Fruit fly (Drosophila melanogaster): ENCODE measurements around the gene CG7101.

Gene CG7101

dm6 chrX:18849022-18849368 is 18.6 kb downstream of the CG7101 start:
- TF ChIP-seq Mio (GFP tag; optimal IDR thresholded peaks at IDR 0.05) (no peak), Dif (GFP tag; optimal IDR thresholded peaks at IDR 0.05; ENCODE audit: partially characterized antibody) (no peak), Sp1 (GFP tag; optimal IDR thresholded peaks at IDR 0.05) (no peak), Hr78 (GFP tag; optimal IDR thresholded peaks at IDR 0.05) (no peak), h (GFP tag; optimal IDR thresholded peaks at IDR 0.05) (no peak), foxo (GFP tag; optimal IDR thresholded peaks at IDR 0.05) (no peak), HLH106 (tag; optimal IDR thresholded peaks at IDR 0.05) (no peak), dsf (GFP tag; optimal IDR thresholded peaks at IDR 0.05; ENCODE audit: borderline replicate concordance) (no peak), dmrt93B (GFP tag; optimal IDR thresholded peaks at IDR 0.05) (no peak), tai (GFP tag; optimal IDR thresholded peaks at IDR 0.05) (no peak), CG9705 (GFP tag; optimal IDR thresholded peaks at IDR 0.05) (no peak), lola (GFP tag; optimal IDR thresholded peaks at IDR 0.05) (no peak)

dm6 chrX:18857356-18857807 is 27.0 kb downstream of the CG7101 start, which contains the start of gene CG7322:
Gene CG7322 (minus strand): TSS chrX:18857757.
- TF ChIP-seq CG9705 (GFP tag; optimal IDR thresholded peaks at IDR 0.05), result no peak
- TF ChIP-seq Hr83 (GFP tag; optimal IDR thresholded peaks at IDR 0.05; ENCODE audit: poor library complexity, severe bottlenecking), result no peak
- no peak for TF ChIP-seq Abd-B (GFP tag; optimal IDR thresholded peaks at IDR 0.05)
- no peak for TF ChIP-seq lola (GFP tag; optimal IDR thresholded peaks at IDR 0.05)
- TF ChIP-seq Jra (GFP tag; optimal IDR thresholded peaks at IDR 0.05), result no peak
- TF ChIP-seq sv (GFP tag; optimal IDR thresholded peaks at IDR 0.05), result no peak
- no peak for TF ChIP-seq Vsx2 (GFP tag; optimal IDR thresholded peaks at IDR 0.05; ENCODE audit: partially characterized antibody)
- no peak for TF ChIP-seq Rel (GFP tag; optimal IDR thresholded peaks at IDR 0.05)
- TF ChIP-seq Rel (tag; optimal IDR thresholded peaks at IDR 0.05), result peak; percentile 2

dm6 chrX:18857916-18858315 is 27.5 kb downstream of the CG7101 start, which contains the start of gene Usp39:
Gene Usp39 (plus strand): TSS chrX:18858203.
- peak; percentile 31 for TF ChIP-seq N (GFP tag; optimal IDR thresholded peaks at IDR 0.05)
- no peak for TF ChIP-seq Hr83 (GFP tag; optimal IDR thresholded peaks at IDR 0.05; ENCODE audit: poor library complexity, severe bottlenecking)
- peak; percentile 16 for TF ChIP-seq Hr78 (GFP tag; optimal IDR thresholded peaks at IDR 0.05)

- no peak for TF ChIP-seq ey (GFP tag; optimal IDR thresholded peaks at IDR 0.05)
- TF ChIP-seq Mio (GFP tag; optimal IDR thresholded peaks at IDR 0.05), result no peak
- TF ChIP-seq brk (GFP tag; optimal IDR thresholded peaks at IDR 0.05), result no peak
- TF ChIP-seq sv (GFP tag; optimal IDR thresholded peaks at IDR 0.05), result no peak
- no peak for TF ChIP-seq CG32264 (GFP tag; optimal IDR thresholded peaks at IDR 0.05)
- TF ChIP-seq Dif (GFP tag; optimal IDR thresholded peaks at IDR 0.05; ENCODE audit: partially characterized antibody), result no peak
- no peak for TF ChIP-seq dsf (GFP tag; optimal IDR thresholded peaks at IDR 0.05; ENCODE audit: borderline replicate concordance)
- no peak for TF ChIP-seq foxo (GFP tag; optimal IDR thresholded peaks at IDR 0.05)
- no peak for TF ChIP-seq h (GFP tag; optimal IDR thresholded peaks at IDR 0.05)
- TF ChIP-seq HLH106 (tag; optimal IDR thresholded peaks at IDR 0.05), result no peak
- TF ChIP-seq GATAd (GFP tag; optimal IDR thresholded peaks at IDR 0.05), result no peak
- TF ChIP-seq Dfd (GFP tag; optimal IDR thresholded peaks at IDR 0.05), result no peak
- no peak for TF ChIP-seq CG9705 (GFP tag; optimal IDR thresholded peaks at IDR 0.05)
- TF ChIP-seq psq (GFP tag; optimal IDR thresholded peaks at IDR 0.05), result no peak
- no peak for TF ChIP-seq br (GFP tag; optimal IDR thresholded peaks at IDR 0.05)
- no peak for TF ChIP-seq Vsx2 (GFP tag; optimal IDR thresholded peaks at IDR 0.05; ENCODE audit: partially characterized antibody)
- no peak for TF ChIP-seq fru (GFP tag; optimal IDR thresholded peaks at IDR 0.05)
- no peak for TF ChIP-seq Hr83 (GFP tag; optimal IDR thresholded peaks at IDR 0.05; ENCODE audit: poor library complexity, severe bottlenecking)
- no peak for TF ChIP-seq Sp1 (GFP tag; optimal IDR thresholded peaks at IDR 0.05)
- no peak for TF ChIP-seq pan (optimal IDR thresholded peaks at IDR 0.05)
These were observed 29.7 kb downstream of the CG7101 start, which contains the start of gene CG32544 for dm6 chrX:18860074-18860473. Gene CG32544 (plus strand): TSS chrX:18860284.

- TF ChIP-seq Abd-B (GFP tag; optimal IDR thresholded peaks at IDR 0.05), result peak; percentile 43
- TF ChIP-seq Hnf4 (GFP tag; optimal IDR thresholded peaks at IDR 0.05), result no peak
- TF ChIP-seq OdsH (GFP tag; optimal IDR thresholded peaks at IDR 0.05), result no peak
- peak; percentile 71 for TF ChIP-seq N (GFP tag; optimal IDR thresholded peaks at IDR 0.05)
- TF ChIP-seq sv (GFP tag; optimal IDR thresholded peaks at IDR 0.05), result no peak
- TF ChIP-seq Mio (GFP tag; optimal IDR thresholded peaks at IDR 0.05), result no peak
- TF ChIP-seq ey (GFP tag; optimal IDR thresholded peaks at IDR 0.05), result no peak
- TF ChIP-seq brk (GFP tag; optimal IDR thresholded peaks at IDR 0.05), result no peak
- TF ChIP-seq br (GFP tag; optimal IDR thresholded peaks at IDR 0.05), result no peak
- peak; percentile 95 for TF ChIP-seq psq (GFP tag; optimal IDR thresholded peaks at IDR 0.05)
- no peak for TF ChIP-seq fru (GFP tag; optimal IDR thresholded peaks at IDR 0.05)
- no peak for TF ChIP-seq lola (GFP tag; optimal IDR thresholded peaks at IDR 0.05)
- no peak for TF ChIP-seq Vsx2 (GFP tag; optimal IDR thresholded peaks at IDR 0.05; ENCODE audit: partially characterized antibody)
- TF ChIP-seq Jra (GFP tag; optimal IDR thresholded peaks at IDR 0.05), result no peak
- peak; percentile 11 for TF ChIP-seq HLH106 (tag; optimal IDR thresholded peaks at IDR 0.05)
- peak; percentile 31 for TF ChIP-seq Hr83 (GFP tag; optimal IDR thresholded peaks at IDR 0.05; ENCODE audit: poor library complexity, severe bottlenecking)
- TF ChIP-seq sage (GFP tag; optimal IDR thresholded peaks at IDR 0.05), result no peak
- no peak for TF ChIP-seq Dfd (GFP tag; optimal IDR thresholded peaks at IDR 0.05)
- no peak for TF ChIP-seq Rel (GFP tag; optimal IDR thresholded peaks at IDR 0.05)
- peak; percentile 28 for TF ChIP-seq Rel (tag; optimal IDR thresholded peaks at IDR 0.05)
- no peak for TF ChIP-seq pan (optimal IDR thresholded peaks at IDR 0.05)
- TF ChIP-seq Myc (optimal IDR thresholded peaks at IDR 0.05), result no peak
- no peak for TF ChIP-seq CG9705 (GFP tag; optimal IDR thresholded peaks at IDR 0.05)
- peak; percentile 31 for TF ChIP-seq h (GFP tag; optimal IDR thresholded peaks at IDR 0.05)
- no peak for TF ChIP-seq foxo (GFP tag; optimal IDR thresholded peaks at IDR 0.05)
- no peak for TF ChIP-seq Sp1 (GFP tag; optimal IDR thresholded peaks at IDR 0.05)
- TF ChIP-seq Hr78 (GFP tag; optimal IDR thresholded peaks at IDR 0.05), result peak; percentile 24
- no peak for TF ChIP-seq woc (GFP tag; optimal IDR thresholded peaks at IDR 0.05)
- no peak for TF ChIP-seq rgr (GFP tag; optimal IDR thresholded peaks at IDR 0.05)
These were observed 33.5 kb downstream of the CG7101 start, which contains the start of the genes CG7326 and Dora for dm6 chrX:18863748-18864482. Gene CG7326 (minus strand): TSS chrX:18863776. Gene Dora (plus strand): TSS chrX:18863950.
